Worm (Caenorhabditis elegans) whole organism, L3 larva: ENCODE results near the gene F08G2.5.

ENCODE experiments used
- R02D3.7 ChIP-seq: fragments of 150-350 bp; optimal IDR thresholded peaks from 2 replicates; lab custom pipeline; 2014; ENCODE audit warnings: missing biosample characterization, missing genetic modification characterization
- ZK546.5 ChIP-seq: sonication (generic microtip); optimal IDR thresholded peaks from 2 replicates; lab custom pipeline; 2017; ENCODE audit warnings: missing biosample characterization, missing genetic modification characterization
- aly-2 ChIP-seq: fragments of 150-350 bp; optimal IDR thresholded peaks from 2 replicates; lab custom pipeline; 2014; ENCODE audit warnings: missing biosample characterization, missing genetic modification characterization
- ama-1 ChIP-seq: fragments of 150-350 bp; optimal IDR thresholded peaks from 2 replicates; lab custom pipeline; 2018
- ceh-28 ChIP-seq: fragments of 150-350 bp; optimal IDR thresholded peaks from 2 replicates; lab custom pipeline; 2014; ENCODE audit warnings: missing biosample characterization, missing genetic modification reagents, missing genetic modification characterization
- ceh-82 ChIP-seq: fragments of 150-350 bp; optimal IDR thresholded peaks from 2 replicates; lab custom pipeline; 2014; ENCODE audit warnings: missing biosample characterization, missing genetic modification characterization
- ceh-9 ChIP-seq: sonication (generic microtip); optimal IDR thresholded peaks from 2 replicates; lab custom pipeline; 2018; ENCODE audit warnings: missing biosample characterization, missing genetic modification characterization
- daf-12 ChIP-seq: fragments of 150-350 bp; optimal IDR thresholded peaks from 2 replicates; lab custom pipeline; 2014; ENCODE audit warnings: missing biosample characterization, missing genetic modification reagents, missing genetic modification characterization
- elt-2 ChIP-seq: sonication (generic microtip); optimal IDR thresholded peaks from 2 replicates; lab custom pipeline; 2016; ENCODE audit warnings: missing genetic modification reagents, mild to moderate bottlenecking, missing genetic modification characterization, missing compliant biosample characterization
- elt-3 ChIP-seq, 3 experiments: fragments of 150-350 bp in 1 of 3; sonication (generic microtip) in 2 of 3; optimal IDR thresholded peaks; 2 replicates in 2 of 3; 4 replicates in 1 of 3; lab custom pipeline; 2014 to 2017; ENCODE audit warnings: missing biosample characterization in 3 of 3, missing genetic modification characterization in 3 of 3
- fkh-10 ChIP-seq: sonication (generic microtip); optimal IDR thresholded peaks from 2 replicates; lab custom pipeline; 2017; ENCODE audit warnings: missing biosample characterization, missing genetic modification reagents, missing genetic modification characterization
- fkh-2 ChIP-seq: fragments of 150-350 bp; optimal IDR thresholded peaks from 2 replicates; lab custom pipeline; 2014; ENCODE audit warnings: missing biosample characterization, missing genetic modification reagents, missing genetic modification characterization
- fos-1 ChIP-seq: fragments of 150-350 bp; optimal IDR thresholded peaks from 2 replicates; lab custom pipeline; 2014; ENCODE audit warnings: missing biosample characterization, missing genetic modification characterization
- hmg-11 ChIP-seq: sonication (generic microtip); optimal IDR thresholded peaks from 2 replicates; lab custom pipeline; 2016; ENCODE audit warnings: missing genetic modification characterization, missing compliant biosample characterization
- jun-1 ChIP-seq: fragments of 150-350 bp; optimal IDR thresholded peaks from 2 replicates; lab custom pipeline; 2014; ENCODE audit warnings: missing biosample characterization, missing genetic modification reagents, missing genetic modification characterization
- lin-39 ChIP-seq: fragments of 150-350 bp; optimal IDR thresholded peaks from 2 replicates; lab custom pipeline; 2018; ENCODE audit warnings: missing biosample characterization, missing genetic modification reagents, missing genetic modification characterization
- nfya-1 ChIP-seq: sonication (generic microtip); optimal IDR thresholded peaks from 2 replicates; lab custom pipeline; 2017; ENCODE audit warnings: missing genetic modification characterization, mild to moderate bottlenecking, missing compliant biosample characterization, antibody characterized with exemption, moderate library complexity; ENCODE audit not compliant: insufficient read depth
- nhr-11 ChIP-seq: fragments of 150-350 bp; optimal IDR thresholded peaks from 2 replicates; lab custom pipeline; 2014; ENCODE audit warnings: missing biosample characterization, missing genetic modification characterization
- nhr-12 ChIP-seq: fragments of 150-350 bp; optimal IDR thresholded peaks from 2 replicates; lab custom pipeline; 2014; ENCODE audit warnings: missing biosample characterization, missing genetic modification characterization
- nhr-23 ChIP-seq: fragments of 150-350 bp; optimal IDR thresholded peaks from 2 replicates; lab custom pipeline; 2014; ENCODE audit warnings: missing biosample characterization, missing genetic modification reagents, missing genetic modification characterization
- nhr-25 ChIP-seq: sonication (generic microtip); optimal IDR thresholded peaks from 2 replicates; lab custom pipeline; 2017; ENCODE audit warnings: missing biosample characterization, missing genetic modification characterization
- nhr-43 ChIP-seq: sonication (generic microtip); optimal IDR thresholded peaks from 2 replicates; lab custom pipeline; 2016; ENCODE audit warnings: mild to moderate bottlenecking, missing genetic modification characterization, missing compliant biosample characterization; ENCODE audit not compliant: poor library complexity, severe bottlenecking
- nhr-67 ChIP-seq: fragments of 150-350 bp; optimal IDR thresholded peaks from 2 replicates; lab custom pipeline; 2014; ENCODE audit warnings: missing biosample characterization, missing genetic modification characterization
- nhr-76 ChIP-seq: fragments of 150-350 bp; sonication (generic microtip); optimal IDR thresholded peaks from 5 replicates; lab custom pipeline; 2014; ENCODE audit warnings: missing biosample characterization, missing genetic modification characterization
- nhr-77 ChIP-seq: fragments of 150-350 bp; optimal IDR thresholded peaks from 2 replicates; lab custom pipeline; 2014; ENCODE audit warnings: missing biosample characterization, missing genetic modification characterization
- pha-4 ChIP-seq: fragments of 150-350 bp; optimal IDR thresholded peaks from 2 replicates; lab custom pipeline; 2014; ENCODE audit warnings: missing biosample characterization, missing genetic modification reagents, missing genetic modification characterization
- pqm-1 ChIP-seq: fragments of 150-350 bp; optimal IDR thresholded peaks from 2 replicates; lab custom pipeline; 2017; ENCODE audit warnings: missing biosample characterization, missing genetic modification characterization, inconsistent platforms
- sea-2 ChIP-seq: fragments of 150-350 bp; sonication (generic microtip); optimal IDR thresholded peaks from 4 replicates; lab custom pipeline; 2014; ENCODE audit warnings: missing biosample characterization, missing genetic modification reagents, missing genetic modification characterization
- skn-1 ChIP-seq: fragments of 150-350 bp; optimal IDR thresholded peaks from 2 replicates; lab custom pipeline; 2014; ENCODE audit warnings: missing biosample characterization, missing genetic modification characterization
- snpc-4 ChIP-seq: fragments of 150-350 bp; optimal IDR thresholded peaks from 2 replicates; lab custom pipeline; 2014; ENCODE audit warnings: missing biosample characterization, missing genetic modification characterization
- tbx-2 ChIP-seq: sonication (generic microtip); optimal IDR thresholded peaks from 2 replicates; lab custom pipeline; 2016; ENCODE audit warnings: mild to moderate bottlenecking, missing genetic modification characterization, missing compliant biosample characterization
- unc-62 ChIP-seq: fragments of 150-350 bp; sonication (generic microtip); optimal IDR thresholded peaks from 4 replicates; lab custom pipeline; 2014; ENCODE audit warnings: missing biosample characterization, missing genetic modification reagents, missing genetic modification characterization
- zag-1 ChIP-seq: fragments of 150-350 bp; optimal IDR thresholded peaks from 2 replicates; lab custom pipeline; 2014; ENCODE audit warnings: missing biosample characterization, missing genetic modification characterization

Gene F08G2.5

ce11 chrII:13830255-13830654 lies 3.2 kb downstream of the F08G2.5 start, which contains the start of gene F08G2.4:
Gene F08G2.4, plus strand, starts transcription at chrII:13830602.
- no peak for TF ChIP-seq nhr-67 (tag; lab: Kevin White, UChicago)
- no peak for TF ChIP-seq fkh-10
- TF ChIP-seq ceh-9 (tag; lab: Kevin White, UChicago) = no peak
- TF ChIP-seq daf-12 (tag; lab: Kevin White, UChicago) = no peak
- no peak for TF ChIP-seq ZK546.5 (tag; lab: Kevin White, UChicago)
- TF ChIP-seq nhr-76 (tag; lab: Kevin White, UChicago) = no peak
- TF ChIP-seq elt-3 (tag; optimal IDR thresholded peaks at IDR 0.05; lab: Kevin White, UChicago) = no peak
- no peak for TF ChIP-seq sea-2 (GFP tag; lab: Kevin White, UChicago)
- TF ChIP-seq nhr-11 (tag; lab: Kevin White, UChicago) = no peak
- no peak for TF ChIP-seq nhr-25 (tag; lab: Kevin White, UChicago)
- no peak for TF ChIP-seq nhr-77 (tag; lab: Kevin White, UChicago)
- TF ChIP-seq fkh-2 (tag; lab: Kevin White, UChicago) = no peak
- TF ChIP-seq ama-1 (lab: Kevin White, UChicago) = no peak
- TF ChIP-seq zag-1 (tag; lab: Kevin White, UChicago) = no peak
- TF ChIP-seq, all 47 proteins: peak for 0

ce11 chrII:13829123-13829996 lies 4.1 kb downstream of the F08G2.5 start:
- TF ChIP-seq snpc-4 (peak; percentile 91), nhr-23 (peak; percentile 20), ceh-28 (tag; lab: Kevin White, UChicago) (peak; percentile 26), elt-3 (tag; optimal IDR thresholded peaks at IDR 0.05; lab: Kevin White, UChicago) (peak in 1 of 3 experiments; percentile 36), nhr-77 (tag; lab: Kevin White, UChicago) (peak; percentile 90), pqm-1 (tag; lab: Kevin White, UChicago) (peak; percentile 30), nhr-25 (tag; lab: Kevin White, UChicago) (peak; percentile 66), nhr-43 (tag; lab: Kevin White, UChicago) (peak; percentile 54), aly-2 (peak; percentile 33), elt-2 (tag; lab: Kevin White, UChicago) (peak; percentile 54), pha-4 (tag; lab: Kevin White, UChicago) (peak; percentile 89), R02D3.7 (tag; lab: Kevin White, UChicago) (peak; percentile 45), nfya-1 (tag; lab: Kevin White, UChicago) (peak; percentile 30), ama-1 (lab: Kevin White, UChicago) (peak; percentile 79), hmg-11 (tag; lab: Kevin White, UChicago) (peak; percentile 50), fos-1 (tag; lab: Kevin White, UChicago) (peak; percentile 35), tbx-2 (tag; lab: Kevin White, UChicago) (peak; percentile 5), jun-1 (tag; lab: Kevin White, UChicago) (peak; percentile 43)

- no peak for TF ChIP-seq nhr-67 (tag; lab: Kevin White, UChicago)
- no peak for TF ChIP-seq ceh-82 (tag; lab: Kevin White, UChicago)
- TF ChIP-seq pha-4 (tag; lab: Kevin White, UChicago) = no peak
- no peak for TF ChIP-seq nhr-23
- TF ChIP-seq skn-1 (tag; lab: Kevin White, UChicago) = no peak
- TF ChIP-seq hmg-11 (tag; lab: Kevin White, UChicago) = no peak
- TF ChIP-seq lin-39 (tag; lab: Kevin White, UChicago) = no peak
- TF ChIP-seq zag-1 (tag; lab: Kevin White, UChicago) = no peak
- no peak for TF ChIP-seq ZK546.5 (tag; lab: Kevin White, UChicago)
- TF ChIP-seq sea-2 (GFP tag; lab: Kevin White, UChicago) = no peak
- TF ChIP-seq fos-1 (tag; lab: Kevin White, UChicago) = no peak
- no peak for TF ChIP-seq unc-62 (GFP tag; lab: Kevin White, UChicago)
- TF ChIP-seq nhr-12 (tag; lab: Kevin White, UChicago) = no peak
- no peak for TF ChIP-seq tbx-2 (tag; lab: Kevin White, UChicago)
- no peak for TF ChIP-seq ceh-9 (tag; lab: Kevin White, UChicago)
- TF ChIP-seq nhr-77 (tag; lab: Kevin White, UChicago) = no peak
These were observed 4.8 kb downstream of the F08G2.5 start, which contains the start of gene his-42 for ce11 chrII:13828597-13828996. Gene his-42, minus strand, starts transcription at chrII:13828697.
